Fruit fly (Drosophila melanogaster): ENCODE data around the gene Fad2.

The Fad2 gene

DNA sequence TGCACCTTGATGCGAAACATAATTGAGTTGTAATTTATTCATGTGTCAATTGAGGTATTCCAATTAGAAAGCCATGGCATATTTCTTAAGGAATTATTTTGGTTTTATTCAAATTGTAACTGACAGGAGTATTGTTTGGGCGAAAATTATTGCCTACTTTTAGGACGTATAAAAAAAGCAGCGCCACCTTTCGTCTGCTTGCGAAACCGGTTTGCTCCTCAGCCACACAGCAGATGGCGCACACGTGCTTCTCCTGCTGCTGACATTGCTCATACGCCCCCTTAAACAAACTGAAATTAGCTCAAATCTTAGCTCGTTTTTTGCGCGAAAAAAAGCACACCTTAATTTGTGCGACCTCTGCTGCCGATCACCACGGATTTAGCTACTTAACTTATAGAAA is 24.5 kb downstream of the Fad2 start (continued):
- peak; percentile 72 for TF ChIP-seq CG2120 (GFP tag; optimal IDR thresholded peaks at IDR 0.05)
- no peak for TF ChIP-seq mld (GFP tag; IDR thresholded peaks at IDR 0.05; ENCODE audit: partially characterized antibody)
- peak; percentile 44 for TF ChIP-seq ac (GFP tag; optimal IDR thresholded peaks at IDR 0.05)
- peak; percentile 35 for TF ChIP-seq CG31388 (GFP tag; optimal IDR thresholded peaks at IDR 0.05)
- TF ChIP-seq grau (tag; optimal IDR thresholded peaks at IDR 0.05): peak; percentile 70
- no peak; the same call in 2 of the 3 replicates for TF ChIP-seq B-H1 (GFP tag; IDR thresholded peaks at IDR 0.05)
- TF ChIP-seq CG6791 (GFP tag; IDR thresholded peaks at IDR 0.05; ENCODE audit: partially characterized antibody): 0 out of 3 replicates have a peak, but pooled peaks have one; percentile 9
- peak; percentile 57; the same call in 2 of the 3 replicates for TF ChIP-seq CG7357 (GFP tag; IDR thresholded peaks at IDR 0.05)
- TF ChIP-seq CG12219 (GFP tag; optimal IDR thresholded peaks at IDR 0.05): peak; percentile 62
- TF ChIP-seq Xrp1 (GFP tag; IDR thresholded peaks at IDR 0.05): peak; percentile 73
- TF ChIP-seq pnt (GFP tag; optimal IDR thresholded peaks at IDR 0.05): peak; percentile 76
- peak; percentile 69 for TF ChIP-seq CoRest (tag; optimal IDR thresholded peaks at IDR 0.05)
- peak; percentile 42 for TF ChIP-seq kah (GFP tag; optimal IDR thresholded peaks at IDR 0.05)
- peak; percentile 64 for TF ChIP-seq maf-S (GFP tag; optimal IDR thresholded peaks at IDR 0.05)
- TF ChIP-seq gcm (GFP tag; optimal IDR thresholded peaks at IDR 0.05): no peak
- no peak for TF ChIP-seq sim (GFP tag; IDR thresholded peaks at IDR 0.05)
- peak; percentile 65 for TF ChIP-seq disco-r (GFP tag; optimal IDR thresholded peaks at IDR 0.05)
- peak; percentile 65 for TF ChIP-seq ATbp (GFP tag; optimal IDR thresholded peaks at IDR 0.05)
- peak; percentile 59 for TF ChIP-seq ind (GFP tag; optimal IDR thresholded peaks at IDR 0.05)
- TF ChIP-seq Hsf (GFP tag; optimal IDR thresholded peaks at IDR 0.05): peak; percentile 83
- peak; percentile 81 for TF ChIP-seq Mes4 (GFP tag; optimal IDR thresholded peaks at IDR 0.05)
- peak; percentile 81 for TF ChIP-seq her (GFP tag; optimal IDR thresholded peaks at IDR 0.05)
- peak; percentile 71 for TF ChIP-seq Rx (GFP tag; IDR thresholded peaks at IDR 0.05)
- peak; percentile 54 for TF ChIP-seq dmrt99B (tag; optimal IDR thresholded peaks at IDR 0.05)
- no peak for TF ChIP-seq yki (optimal IDR thresholded peaks at IDR 0.05)
- peak; percentile 20; the same call in 1 of the 2 replicates for TF ChIP-seq amos (GFP tag; IDR thresholded peaks at IDR 0.05; ENCODE audit: partially characterized antibody)
- peak; percentile 85 for TF ChIP-seq dysf (GFP tag; IDR thresholded peaks at IDR 0.05)
- peak; percentile 89 for TF ChIP-seq CG10979 (tag; optimal IDR thresholded peaks at IDR 0.05)
- no peak for TF ChIP-seq D (optimal IDR thresholded peaks at IDR 0.05)
- peak; percentile 51 for TF ChIP-seq D (GFP tag; optimal IDR thresholded peaks at IDR 0.05)
- peak; percentile 86 for TF ChIP-seq onecut (GFP tag; IDR thresholded peaks at IDR 0.05)
- TF ChIP-seq sens-2 (GFP tag; IDR thresholded peaks at IDR 0.05): peak; percentile 76
- no peak for TF ChIP-seq tap (tag; optimal IDR thresholded peaks at IDR 0.05)
- peak; percentile 51 for TF ChIP-seq CG13775 (GFP tag; optimal IDR thresholded peaks at IDR 0.05)
- peak in 1 of 2 experiments; percentile 14 for TF ChIP-seq crp (GFP tag; optimal IDR thresholded peaks at IDR 0.05)
- no peak for TF ChIP-seq CG8359 (GFP tag; optimal IDR thresholded peaks at IDR 0.05; ENCODE audit: borderline replicate concordance)
- TF ChIP-seq Lhr (GFP tag; optimal IDR thresholded peaks at IDR 0.05): peak; percentile 72
- TF ChIP-seq phol (tag; optimal IDR thresholded peaks at IDR 0.05): peak; percentile 55
- TF ChIP-seq CG11247 (GFP tag; IDR thresholded peaks at IDR 0.05): peak; percentile 90
- peak in 1 of 2 experiments; percentile 72 for TF ChIP-seq bsh (GFP tag; optimal IDR thresholded peaks at IDR 0.05)
- peak; percentile 42 for TF ChIP-seq Nf-YC (tag; optimal IDR thresholded peaks at IDR 0.05)
- TF ChIP-seq aop (GFP tag; IDR thresholded peaks at IDR 0.05): peak; percentile 42; the same call in 1 of the 2 replicates
- peak; percentile 65 for TF ChIP-seq CG11723 (GFP tag; optimal IDR thresholded peaks at IDR 0.05)
- no peak for TF ChIP-seq CG18599 (GFP tag; optimal IDR thresholded peaks at IDR 0.05)
- peak; percentile 73 for TF ChIP-seq ssp (GFP tag; IDR thresholded peaks at IDR 0.05)
- TF ChIP-seq CG8089 (GFP tag; optimal IDR thresholded peaks at IDR 0.05): peak; percentile 91
- no peak for TF ChIP-seq grn (GFP tag; optimal IDR thresholded peaks at IDR 0.05)
- peak; percentile 49 for TF ChIP-seq kay (GFP tag; optimal IDR thresholded peaks at IDR 0.05)
- TF ChIP-seq zen2 (GFP tag; IDR thresholded peaks at IDR 0.05; ENCODE audit: partially characterized antibody): no peak
- TF ChIP-seq nau (GFP tag; optimal IDR thresholded peaks at IDR 0.05): peak; percentile 64
- TF ChIP-seq NFAT (GFP tag; IDR thresholded peaks at IDR 0.05): peak; percentile 95
